Fruit fly (Drosophila melanogaster) whole organism, embryonic: ENCODE measurements around the gene CG11085.

Source experiments
- Abd-B ChIP-seq: fragments of 200-800 bp; sonication (Bioruptor generic); optimal IDR thresholded peaks from 2 replicates; lab custom pipeline; 2018; ENCODE audit warnings: missing biosample characterization, mild to moderate bottlenecking, missing genetic modification characterization, moderate library complexity
- Bgb ChIP-seq: fragments of 200-800 bp; sonication (Bioruptor generic); IDR thresholded peaks from 2 replicates; pipeline ENCODE4 v1.3.6; 2022; ENCODE audit warnings: missing biosample characterization, missing genetic modification characterization; ENCODE audit not compliant: partially characterized antibody
- CG10274 ChIP-seq: fragments of 200-800 bp; sonication (Bioruptor generic); optimal IDR thresholded peaks from 3 replicates; lab custom pipeline; 2017; ENCODE audit warnings: missing biosample characterization, mild to moderate bottlenecking, missing genetic modification characterization
- CG10366 ChIP-seq: fragments of 200-800 bp; sonication (Bioruptor generic); IDR thresholded peaks from 2 replicates; pipeline ENCODE4 v1.3.6; 2022; ENCODE audit warnings: missing biosample characterization, missing genetic modification characterization
- CG10979 ChIP-seq: fragments of 200-800 bp; sonication (Bioruptor generic); optimal IDR thresholded peaks from 2 replicates; lab custom pipeline; 2018; ENCODE audit warnings: missing biosample characterization, mild to moderate bottlenecking, missing genetic modification characterization, moderate library complexity
- CG12155 ChIP-seq: fragments of 200-800 bp; sonication (Bioruptor generic); optimal IDR thresholded peaks from 3 replicates; lab custom pipeline; 2016; ENCODE audit warnings: missing biosample characterization, missing genetic modification characterization
- CG12236 ChIP-seq: fragments of 200-800 bp; sonication (Bioruptor generic); optimal IDR thresholded peaks from 2 replicates; lab custom pipeline; 2016; ENCODE audit warnings: missing biosample characterization, missing genetic modification characterization
- CG13424 ChIP-seq: fragments of 200-800 bp; sonication (Bioruptor generic); optimal IDR thresholded peaks from 2 replicates; lab custom pipeline; 2019; ENCODE audit warnings: missing biosample characterization, mild to moderate bottlenecking, missing genetic modification characterization, moderate library complexity
- CG13775 ChIP-seq: fragments of 200-800 bp; sonication (Bioruptor generic); optimal IDR thresholded peaks from 3 replicates; lab custom pipeline; 2017; ENCODE audit warnings: missing biosample characterization, mild to moderate bottlenecking, missing genetic modification characterization
- CG1529 ChIP-seq: fragments of 200-800 bp; sonication (Bioruptor generic); optimal IDR thresholded peaks from 3 replicates; lab custom pipeline; 2018; ENCODE audit warnings: missing biosample characterization, missing genetic modification characterization
- CG1647 ChIP-seq: fragments of 200-800 bp; sonication (Bioruptor generic); optimal IDR thresholded peaks from 3 replicates; lab custom pipeline; 2016; ENCODE audit warnings: missing biosample characterization, missing genetic modification characterization
- CG17359 ChIP-seq: fragments of 200-800 bp; sonication (Bioruptor generic); optimal IDR thresholded peaks from 3 replicates; lab custom pipeline; 2018; ENCODE audit warnings: missing biosample characterization, mild to moderate bottlenecking, missing genetic modification characterization, moderate library complexity
- CG2116 ChIP-seq: fragments of 200-800 bp; sonication (Bioruptor generic); optimal IDR thresholded peaks from 3 replicates; lab custom pipeline; 2018; ENCODE audit warnings: missing biosample characterization, mild to moderate bottlenecking, missing genetic modification characterization
- CG2120 ChIP-seq: fragments of 200-800 bp; sonication (Bioruptor generic); optimal IDR thresholded peaks from 3 replicates; lab custom pipeline; 2016; ENCODE audit warnings: missing biosample characterization, missing genetic modification characterization
- CG32532 ChIP-seq: fragments of 200-800 bp; sonication (Bioruptor generic); IDR thresholded peaks from 2 replicates; pipeline ENCODE4 v1.3.6; 2022; ENCODE audit warnings: missing biosample characterization, missing genetic modification characterization
- CG33213 ChIP-seq: fragments of 200-800 bp; sonication (Bioruptor generic); optimal IDR thresholded peaks from 3 replicates; lab custom pipeline; 2016; ENCODE audit warnings: missing biosample characterization, missing genetic modification characterization
- CG3407 ChIP-seq: fragments of 200-800 bp; sonication (Bioruptor generic); optimal IDR thresholded peaks from 2 replicates; lab custom pipeline; 2018; ENCODE audit warnings: missing biosample characterization, mild to moderate bottlenecking, missing genetic modification characterization
- CG34224 ChIP-seq: fragments of 200-800 bp; sonication (Bioruptor generic); IDR thresholded peaks from 3 replicates; pipeline ENCODE4 v1.3.6; 2022; ENCODE audit warnings: missing biosample characterization, missing genetic modification characterization; ENCODE audit not compliant: partially characterized antibody
- CG4707 ChIP-seq: fragments of 200-800 bp; sonication (Bioruptor generic); optimal IDR thresholded peaks from 2 replicates; lab custom pipeline; 2018; ENCODE audit warnings: missing biosample characterization, mild to moderate bottlenecking, missing genetic modification characterization, moderate library complexity
- CG6813 ChIP-seq: fragments of 200-800 bp; sonication (Bioruptor generic); optimal IDR thresholded peaks from 2 replicates; lab custom pipeline; 2017; ENCODE audit warnings: missing biosample characterization, missing genetic modification characterization, mild to moderate bottlenecking, moderate library complexity, missing genetic modification reagents
- CG8924 ChIP-seq: fragments of 200-800 bp; optimal IDR thresholded peaks from 3 replicates; lab custom pipeline; 2019; ENCODE audit warnings: missing biosample characterization, mild to moderate bottlenecking, missing genetic modification characterization, moderate library complexity
- CG9797 ChIP-seq: fragments of 200-800 bp; sonication (Bioruptor generic); optimal IDR thresholded peaks from 3 replicates; lab custom pipeline; 2018; ENCODE audit warnings: missing biosample characterization, mild to moderate bottlenecking, missing genetic modification characterization
- CG9876 ChIP-seq: fragments of 200-800 bp; sonication (Bioruptor generic); optimal IDR thresholded peaks from 2 replicates; lab custom pipeline; 2016; ENCODE audit warnings: missing biosample characterization, missing genetic modification characterization
- ERR ChIP-seq: fragments of 200-800 bp; sonication (Bioruptor generic); optimal IDR thresholded peaks from 2 replicates; lab custom pipeline; 2016; ENCODE audit warnings: missing biosample characterization, missing genetic modification characterization
- Eip74EF ChIP-seq, 2 experiments: fragments of 200-800 bp in 1 of 2; fragments of >200 bp in 1 of 2; sonication (Bioruptor generic) in 1 of 2; optimal IDR thresholded peaks; 2 replicates each; lab custom pipeline; 2017 to 2019; ENCODE audit warnings: missing biosample characterization in 2 of 2, missing genetic modification characterization in 2 of 2, mild to moderate bottlenecking in 1 of 2, moderate library complexity in 1 of 2
- Fer1 ChIP-seq: fragments of 200-800 bp; sonication (Bioruptor generic); optimal IDR thresholded peaks from 2 replicates; lab custom pipeline; 2017; ENCODE audit warnings: missing biosample characterization, mild to moderate bottlenecking, missing genetic modification characterization
- HmgZ ChIP-seq: fragments of 200-800 bp; sonication (Bioruptor generic); optimal IDR thresholded peaks from 2 replicates; lab custom pipeline; 2018; ENCODE audit warnings: missing biosample characterization, mild to moderate bottlenecking, missing genetic modification characterization
- Jarid2 ChIP-seq: fragments of 200-800 bp; sonication (Bioruptor generic); optimal IDR thresholded peaks from 3 replicates; lab custom pipeline; 2017; ENCODE audit warnings: mild to moderate bottlenecking, missing biosample characterization, missing genetic modification reagents, missing genetic modification characterization
- Max ChIP-seq: fragments of 200-800 bp; sonication (Bioruptor generic); optimal IDR thresholded peaks from 2 replicates; lab custom pipeline; 2016; ENCODE audit warnings: missing biosample characterization, mild to moderate bottlenecking, missing genetic modification characterization
- Nf-YA ChIP-seq: fragments of 200-800 bp; sonication (Bioruptor generic); IDR thresholded peaks from 2 replicates; pipeline ENCODE4 v1.3.6; 2022; ENCODE audit warnings: missing biosample characterization, missing genetic modification characterization
- Nf-YB ChIP-seq: fragments of 200-800 bp; sonication (Bioruptor generic); optimal IDR thresholded peaks from 3 replicates; lab custom pipeline; 2019; ENCODE audit warnings: missing biosample characterization, mild to moderate bottlenecking, missing genetic modification characterization, moderate library complexity
- PHDP ChIP-seq: fragments of 200-800 bp; sonication (Bioruptor generic); optimal IDR thresholded peaks from 3 replicates; lab custom pipeline; 2018; ENCODE audit warnings: missing biosample characterization, mild to moderate bottlenecking, missing genetic modification characterization, moderate library complexity
- Pdp1 ChIP-seq, 2 experiments: fragments of 200-800 bp; sonication (Bioruptor generic); optimal IDR thresholded peaks; 3 replicates each; lab custom pipeline; 2016; ENCODE audit warnings: missing biosample characterization in 2 of 2, missing genetic modification characterization in 2 of 2, mild to moderate bottlenecking in 1 of 2, moderate library complexity in 1 of 2
- Spps ChIP-seq: fragments of 200-800 bp; sonication (Bioruptor generic); optimal IDR thresholded peaks from 2 replicates; lab custom pipeline; 2018; ENCODE audit warnings: missing biosample characterization, mild to moderate bottlenecking, missing genetic modification characterization
- Sry-δ ChIP-seq: fragments of 200-800 bp; sonication (Bioruptor generic); optimal IDR thresholded peaks from 2 replicates; lab custom pipeline; 2016; ENCODE audit warnings: missing biosample characterization, missing genetic modification characterization
- Stat92E ChIP-seq, 3 experiments: fragments of >200 bp in 2 of 3; fragments of 200-800 bp in 1 of 3; sonication (Bioruptor generic) in 1 of 3; optimal IDR thresholded peaks; 2 replicates each; lab custom pipeline; 2017 to 2019; ENCODE audit warnings: missing biosample characterization in 3 of 3, missing genetic modification characterization in 3 of 3, mild to moderate bottlenecking in 1 of 3, moderate library complexity in 1 of 3
- ato ChIP-seq: fragments of 200-800 bp; sonication (Bioruptor generic); IDR thresholded peaks from 2 replicates; pipeline ENCODE4 v1.3.6; 2022; ENCODE audit warnings: missing biosample characterization, missing genetic modification characterization; ENCODE audit not compliant: partially characterized antibody
- az2 ChIP-seq: fragments of 200-800 bp; sonication (Bioruptor generic); optimal IDR thresholded peaks from 3 replicates; lab custom pipeline; 2016; ENCODE audit warnings: missing biosample characterization, missing genetic modification characterization
- crol ChIP-seq: fragments of 200-800 bp; sonication (Bioruptor generic); IDR thresholded peaks from 2 replicates; pipeline ENCODE4 v1.3.6; 2022; ENCODE audit warnings: missing biosample characterization, missing genetic modification characterization
- exex ChIP-seq: fragments of 200-800 bp; sonication (Bioruptor generic); optimal IDR thresholded peaks from 4 replicates; lab custom pipeline; 2018; ENCODE audit warnings: missing biosample characterization, mild to moderate bottlenecking, missing genetic modification characterization, moderate library complexity
- fd64A ChIP-seq: fragments of 200-800 bp; sonication (Bioruptor generic); optimal IDR thresholded peaks from 3 replicates; lab custom pipeline; 2018; ENCODE audit warnings: missing biosample characterization, mild to moderate bottlenecking, missing genetic modification characterization
- hbn ChIP-seq: fragments of 200-800 bp; sonication (Bioruptor generic); IDR thresholded peaks from 2 replicates; pipeline ENCODE4 v1.3.6; 2022; ENCODE audit warnings: missing biosample characterization, missing genetic modification characterization; ENCODE audit not compliant: partially characterized antibody
- kah ChIP-seq: fragments of 200-800 bp; sonication (Bioruptor generic); optimal IDR thresholded peaks from 2 replicates; lab custom pipeline; 2018; ENCODE audit warnings: missing biosample characterization, mild to moderate bottlenecking, missing genetic modification characterization
- lab ChIP-seq: fragments of 200-800 bp; sonication (Bioruptor generic); optimal IDR thresholded peaks from 3 replicates; lab custom pipeline; 2017; ENCODE audit warnings: missing biosample characterization, missing genetic modification characterization, mild to moderate bottlenecking, moderate library complexity, missing genetic modification reagents
- lola ChIP-seq, 3 experiments: fragments of >200 bp in 2 of 3; fragments of 200-800 bp in 1 of 3; sonication (Bioruptor generic) in 1 of 3; optimal IDR thresholded peaks; 2 replicates each; lab custom pipeline; 2017 to 2019; ENCODE audit warnings: missing biosample characterization in 3 of 3, missing genetic modification characterization in 3 of 3, mild to moderate bottlenecking in 1 of 3, moderate library complexity in 1 of 3
- pho ChIP-seq: fragments of 200-800 bp; sonication (Bioruptor generic); optimal IDR thresholded peaks from 2 replicates; lab custom pipeline; 2016; ENCODE audit warnings: missing biosample characterization, missing genetic modification characterization
- sd ChIP-seq: fragments of 200-800 bp; sonication (Bioruptor generic); optimal IDR thresholded peaks from 3 replicates; lab custom pipeline; 2018; ENCODE audit warnings: missing biosample characterization, mild to moderate bottlenecking, missing genetic modification characterization, moderate library complexity
- seq ChIP-seq: fragments of 200-800 bp; sonication (Bioruptor generic); IDR thresholded peaks from 2 replicates; pipeline ENCODE4 v1.3.6; 2022; ENCODE audit warnings: missing biosample characterization, missing genetic modification characterization
- trem ChIP-seq: fragments of 200-800 bp; optimal IDR thresholded peaks from 3 replicates; lab custom pipeline; 2019; ENCODE audit warnings: missing biosample characterization, mild to moderate bottlenecking, missing genetic modification characterization, moderate library complexity

The CG11085 gene

dm6 chrX:12667600-12668250 lies 51.6 kb downstream of the CG11085 start (continued):
- no peak for TF ChIP-seq CG4707 (GFP tag; lab: Kevin White, UChicago)
- no peak for TF ChIP-seq CG2120 (GFP tag; lab: Kevin White, UChicago)
- no peak for TF ChIP-seq pho (GFP tag; lab: Kevin White, UChicago)
- TF ChIP-seq exex = no peak
- no peak for TF ChIP-seq kah (GFP tag; lab: Kevin White, UChicago)
- TF ChIP-seq CG13424 (tag; lab: Kevin White, UChicago) = no peak
- TF ChIP-seq trem (tag; lab: Kevin White, UChicago) = no peak
- TF ChIP-seq lab (GFP tag; lab: Kevin White, UChicago) = peak; percentile 2
- TF ChIP-seq Bgb (GFP tag; lab: Robert Waterston, UW) = no peak
- TF ChIP-seq CG13775 (GFP tag; lab: Kevin White, UChicago) = no peak
- TF ChIP-seq Nf-YB (GFP tag; lab: Kevin White, UChicago) = no peak
- TF ChIP-seq CG12155 (GFP tag; lab: Kevin White, UChicago) = no peak
- TF ChIP-seq CG2116 (GFP tag; lab: Kevin White, UChicago) = no peak
- TF ChIP-seq az2 (GFP tag; lab: Kevin White, UChicago) = no peak
- no peak for TF ChIP-seq ERR (GFP tag; lab: Kevin White, UChicago)
- TF ChIP-seq crol (GFP tag; lab: Robert Waterston, UW) = no peak
- TF ChIP-seq Abd-B (GFP tag; lab: Kevin White, UChicago) = no peak
- TF ChIP-seq Nf-YA (GFP tag; lab: Robert Waterston, UW) = no peak
- TF ChIP-seq CG8924 (tag; lab: Kevin White, UChicago) = no peak
- no peak for TF ChIP-seq Stat92E (GFP tag; optimal IDR thresholded peaks at IDR 0.05; lab: Kevin White, UChicago)
- TF ChIP-seq sd (tag; lab: Kevin White, UChicago) = no peak
- TF ChIP-seq ato (GFP tag; lab: Robert Waterston, UW) = no peak
- TF ChIP-seq HmgZ = peak; percentile 3
- TF ChIP-seq Sry-δ = no peak
- TF ChIP-seq Jarid2 (GFP tag; lab: Kevin White, UChicago) = no peak
- TF ChIP-seq Pdp1 (GFP tag; optimal IDR thresholded peaks at IDR 0.05; lab: Kevin White, UChicago) = peak in 1 of 2 experiments; percentile 1
- no peak for TF ChIP-seq CG1529 (GFP tag; lab: Kevin White, UChicago)
- no peak for TF ChIP-seq CG33213 (GFP tag; lab: Kevin White, UChicago)
- no peak for TF ChIP-seq CG12236
- TF ChIP-seq CG32532 = no peak
- TF ChIP-seq hbn (GFP tag; lab: Robert Waterston, UW) = no peak
- no peak for TF ChIP-seq CG6813 (GFP tag; lab: Kevin White, UChicago)
- no peak for TF ChIP-seq CG10366
- no peak for TF ChIP-seq lola (GFP tag; optimal IDR thresholded peaks at IDR 0.05; lab: Kevin White, UChicago)
- no peak for TF ChIP-seq CG9876 (GFP tag; lab: Kevin White, UChicago)
- TF ChIP-seq Fer1 (GFP tag; lab: Kevin White, UChicago) = no peak
- TF ChIP-seq Spps (tag; lab: Kevin White, UChicago) = no peak
- TF ChIP-seq fd64A (GFP tag; lab: Kevin White, UChicago) = no peak
- no peak for TF ChIP-seq CG10274 (GFP tag; lab: Kevin White, UChicago)
- no peak for TF ChIP-seq CG34224 (GFP tag; lab: Robert Waterston, UW)
- TF ChIP-seq PHDP = no peak
- TF ChIP-seq CG17359 (tag; lab: Kevin White, UChicago) = no peak
- TF ChIP-seq CG9797 = peak; percentile 5
- TF ChIP-seq CG10979 (tag; lab: Kevin White, UChicago) = no peak
- no peak for TF ChIP-seq CG3407 (GFP tag; lab: Kevin White, UChicago)
- TF ChIP-seq Max (GFP tag; lab: Kevin White, UChicago) = no peak
- no peak for TF ChIP-seq Eip74EF (GFP tag; optimal IDR thresholded peaks at IDR 0.05; lab: Kevin White, UChicago)
- TF ChIP-seq seq (GFP tag; lab: Robert Waterston, UW) = no peak
- TF ChIP-seq CG1647 (GFP tag; lab: Kevin White, UChicago) = no peak
